Worm (Caenorhabditis elegans) whole organism, L2 larva: ENCODE data around the gene Y119D3B.21.

Experiments
- C34F6.9 ChIP-seq: fragments of 150-350 bp; optimal IDR thresholded peaks from 2 replicates; lab custom pipeline; 2014; ENCODE audit warnings: missing biosample characterization, missing genetic modification characterization
- R02D3.7 ChIP-seq: fragments of 150-350 bp; optimal IDR thresholded peaks from 2 replicates; lab custom pipeline; 2014; ENCODE audit warnings: missing biosample characterization, missing genetic modification characterization
- Y55F3AM.14 ChIP-seq: fragments of 200-800 bp; sonication (Bioruptor generic); optimal IDR thresholded peaks from 2 replicates; lab custom pipeline; 2018; ENCODE audit warnings: mild to moderate bottlenecking, missing genetic modification characterization, missing compliant biosample characterization
- alr-1 ChIP-seq: fragments of 150-350 bp; optimal IDR thresholded peaks from 2 replicates; lab custom pipeline; 2014; ENCODE audit warnings: missing biosample characterization, missing genetic modification characterization
- aly-2 ChIP-seq: fragments of 150-350 bp; optimal IDR thresholded peaks from 2 replicates; lab custom pipeline; 2014; ENCODE audit warnings: missing biosample characterization, missing genetic modification characterization
- blmp-1 ChIP-seq: sonication (generic microtip); optimal IDR thresholded peaks from 2 replicates; lab custom pipeline; 2017; ENCODE audit warnings: missing genetic modification characterization, mild to moderate bottlenecking, missing compliant biosample characterization, antibody characterized with exemption, moderate library complexity; ENCODE audit not compliant: insufficient read depth
- ceh-16 ChIP-seq: fragments of 150-350 bp; optimal IDR thresholded peaks from 2 replicates; lab custom pipeline; 2014; ENCODE audit warnings: missing biosample characterization, missing genetic modification characterization
- crh-2 ChIP-seq: sonication (generic microtip); optimal IDR thresholded peaks from 2 replicates; lab custom pipeline; 2017; ENCODE audit warnings: missing biosample characterization, missing genetic modification characterization
- egl-27 ChIP-seq: sonication (generic microtip); optimal IDR thresholded peaks from 3 replicates; lab custom pipeline; 2017; ENCODE audit warnings: missing biosample characterization, missing genetic modification reagents, missing genetic modification characterization
- elt-1 ChIP-seq: fragments of 150-350 bp; optimal IDR thresholded peaks from 2 replicates; lab custom pipeline; 2014; ENCODE audit warnings: missing biosample characterization, missing genetic modification characterization
- elt-3 ChIP-seq: sonication (generic microtip); optimal IDR thresholded peaks from 2 replicates; lab custom pipeline; 2017; ENCODE audit warnings: missing biosample characterization, missing genetic modification characterization
- fos-1 ChIP-seq: fragments of 150-350 bp; optimal IDR thresholded peaks from 2 replicates; lab custom pipeline; 2014; ENCODE audit warnings: missing biosample characterization, missing genetic modification characterization
- gmeb-1 ChIP-seq: fragments of 150-350 bp; optimal IDR thresholded peaks from 2 replicates; lab custom pipeline; 2014; ENCODE audit warnings: missing biosample characterization, missing genetic modification characterization
- lin-11 ChIP-seq: fragments of 150-350 bp; sonication (generic microtip); optimal IDR thresholded peaks from 2 replicates; lab custom pipeline; 2014; ENCODE audit warnings: missing biosample characterization, missing genetic modification characterization, inconsistent platforms, mixed read lengths
- lin-13 ChIP-seq: fragments of 150-350 bp; optimal IDR thresholded peaks from 2 replicates; lab custom pipeline; 2014; ENCODE audit warnings: missing biosample characterization, missing genetic modification reagents, missing genetic modification characterization
- lin-39 ChIP-seq: fragments of 150-350 bp; optimal IDR thresholded peaks from 2 replicates; lab custom pipeline; 2014; ENCODE audit warnings: missing biosample characterization, missing genetic modification reagents, missing genetic modification characterization
- lsy-2 ChIP-seq, 2 experiments: fragments of 150-350 bp in 1 of 2; sonication (generic microtip) in 1 of 2; optimal IDR thresholded peaks; 2 replicates each; lab custom pipeline; 2014 to 2017; ENCODE audit warnings: missing biosample characterization in 2 of 2, missing genetic modification characterization in 2 of 2
- mab-5 ChIP-seq: fragments of 150-350 bp; optimal IDR thresholded peaks from 2 replicates; lab custom pipeline; 2014; ENCODE audit warnings: missing biosample characterization, missing genetic modification characterization
- mbf-1 ChIP-seq: sonication (generic microtip); optimal IDR thresholded peaks from 2 replicates; lab custom pipeline; 2017; ENCODE audit warnings: missing biosample characterization, missing genetic modification characterization
- mdl-1 ChIP-seq, 2 experiments: fragments of 150-350 bp in 1 of 2; sonication (generic microtip) in 1 of 2; optimal IDR thresholded peaks; 2 replicates each; lab custom pipeline; 2017; ENCODE audit warnings: missing biosample characterization in 2 of 2, missing genetic modification characterization in 2 of 2
- nhr-10 ChIP-seq: sonication (generic microtip); optimal IDR thresholded peaks from 2 replicates; lab custom pipeline; 2017; ENCODE audit warnings: missing biosample characterization, missing genetic modification characterization
- nhr-129 ChIP-seq: fragments of 150-350 bp; optimal IDR thresholded peaks from 2 replicates; lab custom pipeline; 2014; ENCODE audit warnings: missing biosample characterization, missing genetic modification characterization
- nhr-21 ChIP-seq: fragments of 150-350 bp; optimal IDR thresholded peaks from 2 replicates; lab custom pipeline; 2014; ENCODE audit warnings: missing biosample characterization, missing genetic modification characterization
- nhr-23 ChIP-seq: fragments of 150-350 bp; optimal IDR thresholded peaks from 2 replicates; lab custom pipeline; 2014; ENCODE audit warnings: missing biosample characterization, missing genetic modification reagents, missing genetic modification characterization
- nhr-6 ChIP-seq: fragments of 150-350 bp; optimal IDR thresholded peaks from 2 replicates; lab custom pipeline; 2014; ENCODE audit warnings: missing biosample characterization, missing genetic modification characterization
- nhr-77 ChIP-seq: fragments of 150-350 bp; optimal IDR thresholded peaks from 2 replicates; lab custom pipeline; 2014; ENCODE audit warnings: missing biosample characterization, missing genetic modification characterization
- peb-1 ChIP-seq: fragments of 150-350 bp; optimal IDR thresholded peaks from 2 replicates; lab custom pipeline; 2014; ENCODE audit warnings: missing biosample characterization, missing genetic modification characterization
- sma-3 ChIP-seq: sonication (generic microtip); optimal IDR thresholded peaks from 2 replicates; lab custom pipeline; 2016; ENCODE audit warnings: missing genetic modification reagents, missing genetic modification characterization, missing compliant biosample characterization
- sma-9 ChIP-seq, 2 experiments: fragments of 150-350 bp in 1 of 2; sonication (generic microtip) in 1 of 2; optimal IDR thresholded peaks; 2 replicates each; lab custom pipeline; 2014 to 2016; ENCODE audit warnings: missing genetic modification characterization in 2 of 2, mild to moderate bottlenecking in 1 of 2, missing biosample characterization in 1 of 2, missing compliant biosample characterization in 1 of 2, missing genetic modification reagents in 1 of 2, moderate library complexity in 1 of 2
- snpc-4 ChIP-seq: fragments of 150-350 bp; optimal IDR thresholded peaks from 2 replicates; lab custom pipeline; 2014; ENCODE audit warnings: missing biosample characterization, missing genetic modification characterization
- unc-39 ChIP-seq: fragments of 150-350 bp; optimal IDR thresholded peaks from 2 replicates; lab custom pipeline; 2014; ENCODE audit warnings: missing biosample characterization, missing genetic modification characterization
- unc-55 ChIP-seq: fragments of 150-350 bp; sonication (generic microtip); optimal IDR thresholded peaks from 3 replicates; lab custom pipeline; 2014; ENCODE audit warnings: missing biosample characterization, missing genetic modification reagents, missing genetic modification characterization
- zag-1 ChIP-seq: fragments of 150-350 bp; optimal IDR thresholded peaks from 2 replicates; lab custom pipeline; 2014; ENCODE audit warnings: missing biosample characterization, missing genetic modification characterization
- ztf-1 ChIP-seq: fragments of 200-800 bp; sonication (Bioruptor generic); conservative IDR thresholded peaks from 2 replicates; pipeline ENCODE4 v1.3.6; 2022; ENCODE audit warnings: missing genetic modification characterization, missing compliant biosample characterization
- ztf-11 ChIP-seq: sonication (generic microtip); optimal IDR thresholded peaks from 2 replicates; lab custom pipeline; 2017; ENCODE audit warnings: missing biosample characterization, missing genetic modification characterization

Gene Y119D3B.21

ce11 chrIII:1176080-1176608 lies 38.7 kb upstream of the Y119D3B.21 start, which contains the start of gene eak-3:
eak-3 (minus strand) TSS chrIII:1176558.
- no peak for TF ChIP-seq nhr-21 (tag; lab: Kevin White, UChicago)
- no peak for TF ChIP-seq crh-2

ce11 chrIII:1179006-1179405 lies 35.8 kb upstream of the Y119D3B.21 start:
- TF ChIP-seq fos-1 (no peak), R02D3.7 (tag; lab: Kevin White, UChicago) (no peak), nhr-10 (tag; lab: Kevin White, UChicago) (no peak), nhr-23 (tag; lab: Kevin White, UChicago) (no peak), peb-1 (tag; lab: Kevin White, UChicago) (no peak)

ce11 chrIII:1181756-1182155 lies 33.0 kb upstream of the Y119D3B.21 start, which contains the start of gene nspg-8:
nspg-8 (plus strand) TSS chrIII:1182056.
- TF ChIP-seq lsy-2 (tag; optimal IDR thresholded peaks at IDR 0.05; lab: Kevin White, UChicago) (no peak), lin-39 (tag; lab: Kevin White, UChicago) (no peak), lin-13 (GFP tag; lab: Kevin White, UChicago) (no peak), nhr-129 (tag; lab: Kevin White, UChicago) (no peak), C34F6.9 (tag; lab: Kevin White, UChicago) (no peak), Y55F3AM.14 (GFP tag; lab: Kevin White, UChicago) (no peak), ztf-11 (tag; lab: Kevin White, UChicago) (no peak), peb-1 (tag; lab: Kevin White, UChicago) (no peak), unc-55 (GFP tag; lab: Kevin White, UChicago) (no peak), zag-1 (no peak), mab-5 (tag; lab: Kevin White, UChicago) (no peak), crh-2 (no peak), aly-2 (no peak), fos-1 (no peak), nhr-77 (tag; lab: Kevin White, UChicago) (no peak), egl-27 (tag; lab: Kevin White, UChicago) (no peak), elt-3 (tag; lab: Kevin White, UChicago) (no peak), blmp-1 (no peak), ceh-16 (tag; lab: Kevin White, UChicago) (no peak)

- TF ChIP-seq ztf-11 (tag; lab: Kevin White, UChicago) (no peak), peb-1 (tag; lab: Kevin White, UChicago) (no peak), nhr-21 (tag; lab: Kevin White, UChicago) (no peak), gmeb-1 (tag; lab: Kevin White, UChicago) (no peak), lin-39 (tag; lab: Kevin White, UChicago) (no peak), mdl-1 (tag; optimal IDR thresholded peaks at IDR 0.05; lab: Kevin White, UChicago) (no peak), crh-2 (no peak), fos-1 (no peak), aly-2 (no peak), sma-3 (GFP tag; lab: Kevin White, UChicago) (no peak)
- TF ChIP-seq, all 48 proteins: peak for 0
Observed at ce11 chrIII:1193326-1193862, 21.4 kb upstream of the Y119D3B.21 start, which contains the start of gene Y119D3B.14. Y119D3B.14 (minus strand) TSS chrIII:1193812.

ce11 chrIII:1196192-1196591 lies 18.6 kb upstream of the Y119D3B.21 start, which contains the start of gene dss-1:
dss-1 (minus strand) TSS chrIII:1196292.
- TF ChIP-seq Y55F3AM.14 (GFP tag; lab: Kevin White, UChicago) (no peak), zag-1 (no peak), unc-39 (no peak), gmeb-1 (tag; lab: Kevin White, UChicago) (no peak), lin-11 (no peak), elt-1 (no peak), unc-55 (GFP tag; lab: Kevin White, UChicago) (no peak), alr-1 (no peak), mdl-1 (tag; optimal IDR thresholded peaks at IDR 0.05; lab: Kevin White, UChicago) (no peak), snpc-4 (tag; lab: Kevin White, UChicago) (no peak), nhr-6 (tag; lab: Kevin White, UChicago) (no peak), sma-9 (GFP tag; optimal IDR thresholded peaks at IDR 0.05; lab: Kevin White, UChicago) (no peak), sma-9 (tag; optimal IDR thresholded peaks at IDR 0.05; lab: Kevin White, UChicago) (no peak), sma-3 (GFP tag; lab: Kevin White, UChicago) (no peak), mbf-1 (tag; lab: Kevin White, UChicago) (no peak), blmp-1 (no peak), nhr-129 (tag; lab: Kevin White, UChicago) (no peak), ztf-1 (GFP tag; lab: Robert Waterston, UW) (no peak), lsy-2 (tag; optimal IDR thresholded peaks at IDR 0.05; lab: Kevin White, UChicago) (no peak), crh-2 (no peak)
